Worm (Caenorhabditis elegans) whole organism, midembryonic: ENCODE results near the gene dnc-1.
"Not testable (repeated sequence)": the region's sequence is repeated elsewhere in the genome, so short reads cannot be mapped to it uniquely, and the experiment has no call there.

Experiments
- T22C8.4 ChIP-seq: fragments of 200-800 bp; sonication (Bioruptor generic); IDR thresholded peaks from 2 replicates; pipeline ENCODE4 v1.3.6; 2022; ENCODE audit warnings: missing genetic modification characterization, missing compliant biosample characterization
- cog-1 ChIP-seq: sonication (generic microtip); optimal IDR thresholded peaks from 2 replicates; lab custom pipeline; 2016; ENCODE audit warnings: missing genetic modification characterization, missing compliant biosample characterization
- flt-1 ChIP-seq: fragments of 200-800 bp; sonication (Bioruptor generic); IDR thresholded peaks from 2 replicates; pipeline ENCODE4 v1.3.6; 2022; ENCODE audit warnings: missing genetic modification characterization, missing compliant biosample characterization
- klf-2 ChIP-seq: fragments of 200-800 bp; sonication (Bioruptor generic); conservative IDR thresholded peaks from 2 replicates; pipeline ENCODE4 v1.3.6; 2022; ENCODE audit warnings: missing genetic modification reagents, missing genetic modification characterization, missing compliant biosample characterization
- med-1 ChIP-seq: sonication (generic microtip); optimal IDR thresholded peaks from 2 replicates; lab custom pipeline; 2017; ENCODE audit warnings: missing genetic modification characterization, mild to moderate bottlenecking, missing compliant biosample characterization, antibody characterized with exemption, missing genetic modification reagents; ENCODE audit not compliant: insufficient read depth
- ref-1 ChIP-seq: fragments of 200-800 bp; sonication (Bioruptor generic); conservative IDR thresholded peaks from 2 replicates; pipeline ENCODE4 v1.3.6; 2022; ENCODE audit warnings: missing genetic modification reagents, missing genetic modification characterization, missing compliant biosample characterization
- tab-1 ChIP-seq: fragments of 200-800 bp; sonication (Bioruptor generic); IDR thresholded peaks from 2 replicates; pipeline ENCODE4 v1.3.6; 2022; ENCODE audit warnings: missing genetic modification characterization, missing compliant biosample characterization
- ztf-23 ChIP-seq: fragments of 200-800 bp; sonication (Bioruptor generic); IDR thresholded peaks from 2 replicates; pipeline ENCODE4 v1.3.6; 2022; ENCODE audit warnings: missing genetic modification reagents, missing genetic modification characterization, missing compliant biosample characterization
- ztf-29 ChIP-seq: fragments of 200-800 bp; sonication (Bioruptor generic); IDR thresholded peaks from 2 replicates; pipeline ENCODE4 v1.3.6; 2022; ENCODE audit warnings: missing genetic modification reagents, missing genetic modification characterization, missing compliant biosample characterization

Gene dnc-1

DNA sequence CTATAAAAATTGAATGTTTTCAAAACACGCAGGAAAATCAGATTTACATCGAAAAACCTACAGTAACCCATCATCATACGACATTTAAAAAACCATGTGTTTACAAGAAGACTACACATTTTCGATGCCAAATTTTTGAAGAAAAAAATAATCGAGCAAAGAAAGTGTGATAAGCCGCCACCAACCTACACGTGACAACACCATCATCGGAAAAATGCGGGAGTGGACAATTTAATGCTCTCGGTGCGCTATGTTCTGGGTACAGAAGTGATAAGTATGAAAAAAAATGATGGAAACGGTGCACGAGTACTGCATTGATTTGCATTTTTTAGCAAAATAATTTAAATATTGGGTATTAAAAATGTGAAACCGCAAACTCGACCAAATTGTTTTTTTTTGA, 31.7 kb upstream of the dnc-1 start:
- no peak for TF ChIP-seq med-1
- TF ChIP-seq cog-1 (tag; lab: Kevin White, UChicago): no peak
- TF ChIP-seq klf-2 (GFP tag; lab: Robert Waterston, UW): no peak
- no peak for TF ChIP-seq tab-1 (GFP tag; lab: Robert Waterston, UW)
- TF ChIP-seq flt-1: no peak
- TF ChIP-seq ref-1 (GFP tag; lab: Robert Waterston, UW): no peak
- no peak for TF ChIP-seq ztf-23 (GFP tag; lab: Robert Waterston, UW)
- TF ChIP-seq ztf-29 (GFP tag; lab: Robert Waterston, UW): no peak
- TF ChIP-seq T22C8.4 (GFP tag; lab: Robert Waterston, UW): no peak

DNA sequence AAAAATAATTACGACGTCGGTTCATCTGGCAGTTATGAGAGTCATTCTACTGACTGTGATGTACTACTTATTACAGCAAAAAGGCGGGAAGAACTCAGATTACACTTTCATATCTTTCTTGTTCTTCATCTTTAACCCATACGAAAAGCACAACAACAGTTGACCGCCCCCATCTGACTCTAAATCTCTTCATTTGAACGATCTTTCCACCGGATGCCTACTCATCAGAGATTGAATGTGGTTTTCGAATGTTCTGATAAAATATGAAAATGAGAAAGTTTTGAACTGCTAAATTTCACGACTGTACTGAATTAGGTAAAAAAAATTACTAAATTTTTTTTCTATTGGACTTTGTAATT, 25.2 kb upstream of the dnc-1 start, which contains the start of gene sri-19:
Gene sri-19 (plus strand): TSS at position 143 of the 359 bp plus-strand sequence.
- no peak for TF ChIP-seq ztf-23 (GFP tag; lab: Robert Waterston, UW)
- TF ChIP-seq med-1: no peak
- TF ChIP-seq flt-1: no peak

DNA sequence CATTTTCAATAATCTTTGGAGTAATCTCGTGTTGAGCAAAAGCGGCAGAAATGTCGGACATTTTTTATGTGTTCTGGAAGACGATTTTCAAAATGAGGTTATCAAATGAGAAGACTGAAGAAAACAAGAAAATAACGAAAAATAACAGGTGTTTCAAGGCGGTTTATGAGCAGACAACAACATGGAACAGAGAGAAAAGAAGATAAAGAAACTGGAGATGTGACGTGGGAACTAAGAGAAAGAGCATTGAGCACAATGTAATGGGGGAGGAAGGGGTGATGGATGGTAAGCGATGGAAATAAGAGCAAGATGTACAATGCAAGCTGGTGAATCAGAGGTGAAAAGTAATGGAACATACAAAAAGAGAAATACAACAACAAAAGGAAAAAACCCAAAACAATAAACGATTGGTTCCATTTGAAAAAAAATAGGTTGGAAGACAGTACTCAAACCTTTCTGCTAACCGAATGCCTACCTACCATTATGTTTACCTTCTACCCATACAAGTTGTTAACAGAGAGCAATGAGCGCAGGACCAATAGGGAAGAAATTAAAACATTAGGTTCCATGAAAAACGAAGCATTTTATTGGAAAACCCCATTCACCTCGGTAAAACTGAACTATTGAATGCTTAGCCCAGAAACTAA, 24.7 kb upstream of the dnc-1 start, which contains the start of gene Y69E1A.5:
Gene Y69E1A.5 (minus strand): TSS at position 73 of the 647 bp plus-strand sequence.
- TF ChIP-seq ref-1 (GFP tag; lab: Robert Waterston, UW) (no peak), tab-1 (GFP tag; lab: Robert Waterston, UW) (no peak), klf-2 (GFP tag; lab: Robert Waterston, UW) (no peak), flt-1 (no peak), ztf-29 (GFP tag; lab: Robert Waterston, UW) (no peak), med-1 (no peak), cog-1 (tag; lab: Kevin White, UChicago) (no peak), T22C8.4 (GFP tag; lab: Robert Waterston, UW) (no peak), ztf-23 (GFP tag; lab: Robert Waterston, UW) (no peak)

DNA sequence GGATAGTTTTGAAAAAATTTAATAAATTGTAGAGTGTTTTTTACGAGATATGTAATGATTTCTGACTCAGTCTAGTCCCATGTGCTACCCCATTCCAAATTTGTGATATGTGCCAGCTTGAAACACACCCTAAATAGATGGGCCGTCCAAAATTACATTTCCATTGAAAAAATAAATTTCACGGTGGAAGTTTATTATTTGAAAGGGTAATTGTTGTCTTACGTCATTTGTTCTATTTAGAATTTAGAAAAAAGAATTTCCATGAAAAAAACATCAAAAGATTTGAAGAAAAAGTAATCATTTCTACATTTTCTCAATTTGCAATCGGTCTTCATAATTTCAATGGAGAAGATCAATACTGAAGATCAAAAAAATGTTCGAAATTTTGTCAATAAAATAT, 22.0 kb upstream of the dnc-1 start, which contains the start of gene Y69E1A.4:
Gene Y69E1A.4 (plus strand): TSS at position 301 of the 400 bp plus-strand sequence.
- TF ChIP-seq ref-1, tab-1, klf-2 (GFP tag; lab: Robert Waterston, UW): not testable (repeated sequence)

DNA sequence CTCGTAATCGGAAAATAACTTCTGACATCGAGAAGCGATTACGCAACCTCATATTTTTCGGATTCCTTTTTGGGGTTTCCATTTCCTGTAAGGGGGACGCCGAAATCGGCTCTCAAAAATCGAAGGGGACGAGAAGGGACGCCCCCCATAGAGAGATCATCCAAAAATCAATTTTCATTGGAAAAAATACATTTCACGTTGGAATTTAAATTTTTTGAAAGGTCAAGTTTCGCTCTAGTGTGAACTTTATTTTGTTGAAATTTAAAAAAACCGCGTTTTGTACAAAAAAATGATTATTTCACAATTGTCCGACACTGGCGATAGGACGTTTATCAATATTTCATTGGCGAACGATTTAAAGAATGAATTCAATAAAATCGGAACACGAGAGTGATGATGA, 19.0 kb upstream of the dnc-1 start, which contains the start of gene Y69E1A.3:
Gene Y69E1A.3 (plus strand): TSS at position 301 of the 400 bp plus-strand sequence.
- TF ChIP-seq cog-1 (tag; lab: Kevin White, UChicago) (no peak), tab-1 (GFP tag; lab: Robert Waterston, UW) (no peak), ztf-23 (GFP tag; lab: Robert Waterston, UW) (no peak), ref-1 (GFP tag; lab: Robert Waterston, UW) (no peak), ztf-29 (GFP tag; lab: Robert Waterston, UW) (no peak), klf-2 (GFP tag; lab: Robert Waterston, UW) (no peak), med-1 (no peak), flt-1 (no peak), T22C8.4 (GFP tag; lab: Robert Waterston, UW) (no peak)

DNA sequence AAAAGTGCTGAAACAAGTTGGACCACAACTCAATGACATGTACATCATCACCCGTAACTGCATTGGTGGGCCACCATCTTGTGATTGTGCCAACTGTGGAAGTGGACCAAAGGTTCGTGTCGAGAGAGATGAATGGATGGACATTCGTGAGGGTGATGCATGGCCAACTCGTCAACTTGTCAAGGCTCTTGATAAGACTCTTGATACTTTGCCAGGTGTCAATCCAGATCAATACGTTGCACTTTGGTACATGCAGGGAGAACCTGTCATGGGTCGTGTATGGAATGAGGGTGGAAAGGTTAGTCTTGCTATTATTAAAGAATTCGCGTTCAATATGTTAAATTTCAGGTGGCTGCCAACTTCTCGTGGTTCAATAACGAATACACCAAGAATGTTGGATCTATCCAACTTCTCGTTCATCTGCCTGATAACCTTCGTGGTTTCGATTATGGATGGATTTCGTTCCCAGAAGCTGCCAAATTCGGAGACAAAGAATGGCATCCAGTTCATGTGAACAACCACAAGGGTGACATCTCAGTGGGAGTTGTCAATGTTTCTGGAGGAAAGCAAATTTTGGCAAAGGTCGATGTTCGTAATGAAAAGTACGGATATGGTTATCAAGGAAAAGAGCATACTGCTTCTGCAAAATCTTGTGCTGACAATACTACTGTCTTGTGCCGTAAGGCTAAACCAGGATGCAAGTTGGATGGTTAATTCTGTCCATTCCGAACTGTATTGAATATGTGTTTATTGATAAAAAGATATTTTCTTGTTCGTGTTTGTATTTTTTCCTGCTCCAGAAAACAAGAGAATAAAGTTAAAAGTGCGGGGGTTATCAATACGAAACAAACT, 17.6 kb upstream of the dnc-1 start:
- TF ChIP-seq ztf-29 (GFP tag; lab: Robert Waterston, UW): no peak
- no peak for TF ChIP-seq ref-1 (GFP tag; lab: Robert Waterston, UW)
- TF ChIP-seq T22C8.4 (GFP tag; lab: Robert Waterston, UW): no peak
- TF ChIP-seq med-1: no peak
- TF ChIP-seq cog-1 (tag; lab: Kevin White, UChicago): no peak
- TF ChIP-seq tab-1 (GFP tag; lab: Robert Waterston, UW): no peak
- TF ChIP-seq flt-1: no peak
- TF ChIP-seq ztf-23 (GFP tag; lab: Robert Waterston, UW): no peak
- TF ChIP-seq klf-2 (GFP tag; lab: Robert Waterston, UW): no peak

DNA sequence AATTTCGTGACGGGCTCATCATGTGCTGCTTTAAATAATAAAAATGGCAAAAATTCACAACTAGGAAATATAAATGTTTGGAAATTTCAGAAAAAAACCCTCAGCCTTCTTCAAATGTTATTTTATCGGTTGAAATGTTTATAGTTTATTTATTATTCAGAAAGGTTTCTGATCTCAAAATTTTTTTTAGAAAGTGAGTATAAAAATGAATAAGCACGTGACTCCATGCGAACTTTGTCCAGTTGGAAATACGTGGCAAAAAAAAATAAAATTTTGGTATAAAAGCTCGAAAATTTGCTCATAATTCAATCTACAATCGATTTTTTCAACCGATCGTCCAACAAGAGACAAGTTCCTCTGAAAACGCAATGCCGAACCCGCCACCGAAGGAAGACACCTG, 16.5 kb upstream of the dnc-1 start, which contains the start of gene nsph-3.1:
Gene nsph-3.1 (plus strand): TSS at position 301 of the 400 bp plus-strand sequence.
- TF ChIP-seq T22C8.4 (GFP tag; lab: Robert Waterston, UW) (no peak), med-1 (no peak), ztf-23 (GFP tag; lab: Robert Waterston, UW) (no peak), ref-1 (GFP tag; lab: Robert Waterston, UW) (no peak), tab-1 (GFP tag; lab: Robert Waterston, UW) (no peak), flt-1 (no peak), klf-2 (GFP tag; lab: Robert Waterston, UW) (no peak), cog-1 (tag; lab: Kevin White, UChicago) (no peak), ztf-29 (GFP tag; lab: Robert Waterston, UW) (no peak)

DNA sequence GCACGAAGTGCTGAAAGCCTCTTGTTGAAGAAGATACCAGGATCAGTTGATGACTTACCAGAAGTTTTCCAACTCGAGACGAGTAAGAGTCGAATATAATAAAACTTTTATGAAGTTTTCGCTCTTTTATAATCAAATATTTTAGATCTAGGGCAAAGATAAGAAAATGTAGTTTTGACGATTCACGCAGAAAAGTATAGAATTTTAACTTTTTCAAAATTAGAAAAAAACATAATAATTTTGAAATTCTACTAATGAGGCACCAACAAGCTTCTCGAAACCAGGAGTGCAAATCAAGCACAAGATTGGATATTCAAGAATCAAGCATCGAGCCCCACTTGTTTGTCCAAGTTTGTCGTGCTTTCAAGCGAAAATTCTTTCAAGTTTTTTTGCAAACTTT, 15.8 kb upstream of the dnc-1 start, which contains the start of gene Y69E1A.1:
Gene Y69E1A.1 (minus strand): TSS at position 101 of the 400 bp plus-strand sequence.
- TF ChIP-seq flt-1 (no peak), klf-2 (GFP tag; lab: Robert Waterston, UW) (no peak), ref-1 (GFP tag; lab: Robert Waterston, UW) (no peak), tab-1 (GFP tag; lab: Robert Waterston, UW) (no peak), cog-1 (tag; lab: Kevin White, UChicago) (no peak), T22C8.4 (GFP tag; lab: Robert Waterston, UW) (no peak)

DNA sequence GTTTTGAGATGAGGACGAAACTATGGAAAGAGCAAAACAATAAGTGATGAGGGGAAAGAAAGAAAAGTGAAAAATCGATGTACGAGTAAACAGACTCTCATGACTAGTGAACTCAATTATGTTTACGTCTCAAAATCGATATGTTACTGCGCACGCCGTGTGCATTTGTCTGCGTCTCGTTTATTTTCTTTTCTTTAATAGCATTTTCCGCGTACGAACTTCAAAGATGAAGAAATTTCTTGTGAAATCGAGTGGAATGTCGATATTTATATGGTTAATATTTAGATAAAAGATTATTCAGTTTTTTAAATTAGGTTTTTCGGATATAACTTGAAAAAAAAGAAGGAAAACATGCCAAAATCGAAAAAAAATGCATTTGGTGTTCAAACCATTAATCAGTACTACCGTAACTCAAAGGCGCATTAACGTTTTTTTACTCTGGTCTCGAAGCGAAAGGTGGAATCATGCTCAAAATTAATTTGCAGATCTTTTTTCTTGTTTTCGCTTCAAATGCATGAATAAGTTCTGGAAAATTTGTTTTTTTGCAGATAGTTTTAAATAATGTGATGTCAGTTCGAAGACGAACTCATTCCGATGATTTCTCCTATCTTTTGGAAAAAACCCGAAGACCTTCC, 4.0 kb upstream of the dnc-1 start, which contains the start of gene fic-1:
Gene fic-1 (plus strand): TSS at position 549 of the 635 bp plus-strand sequence.
- no peak for TF ChIP-seq ztf-29 (GFP tag; lab: Robert Waterston, UW)
- TF ChIP-seq flt-1: no peak
- TF ChIP-seq med-1: no peak
- TF ChIP-seq T22C8.4 (GFP tag; lab: Robert Waterston, UW): peak; percentile 74
- no peak for TF ChIP-seq klf-2 (GFP tag; lab: Robert Waterston, UW)
- no peak for TF ChIP-seq ref-1 (GFP tag; lab: Robert Waterston, UW)
- TF ChIP-seq cog-1 (tag; lab: Kevin White, UChicago): peak; percentile 25
